2 fruit fly cellular contexts compared by ENCODE assay signal in the genomic region with DNA sequence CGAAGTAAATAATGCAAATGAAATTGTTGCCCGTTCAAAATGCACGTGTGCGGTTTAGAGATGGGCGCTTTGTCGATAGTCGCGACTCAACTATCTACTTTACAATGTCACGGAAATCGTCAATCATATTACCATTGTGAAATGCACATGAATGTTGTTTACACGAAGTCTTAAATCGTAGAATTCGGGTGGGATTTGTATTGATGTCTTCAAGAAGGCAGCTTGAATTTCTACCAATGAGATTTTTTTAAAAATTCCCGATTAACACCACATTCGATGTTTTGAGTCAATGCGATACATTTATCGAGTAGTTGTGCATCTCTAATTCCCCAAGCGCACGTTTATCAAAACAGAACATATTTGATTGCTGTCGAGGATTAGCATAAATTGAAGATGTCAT.
TF ChIP-seq lines count a peak whose summit lies in the region.

A gene (plus strand): TSS at position 308 of the 400 bp plus-strand sequence.

TF ChIP-seq in whole organism, adult, 20 proteins besides CTCF, POLR2A, EP300 and RAD21 (continued from another document):
- TF ChIP-seq toe (GFP tag; optimal IDR thresholded peaks at IDR 0.05; lab: Kevin White, UChicago), result peak; percentile 21
- no peak for TF ChIP-seq Clk (GFP tag; optimal IDR thresholded peaks at IDR 0.05; lab: Kevin White, UChicago)
- no peak for TF ChIP-seq cnc (optimal IDR thresholded peaks at IDR 0.05; lab: Kevin White, UChicago)
TF ChIP-seq in whole organism, adult: peak in this region for 9.

TF ChIP-seq in whole organism, embryonic, 481 proteins besides CTCF, POLR2A, EP300 and RAD21 (continued from another document and continues in another):
- TF ChIP-seq sisA (GFP tag; IDR thresholded peaks at IDR 0.05; lab: Robert Waterston, UW), result 0 out of 2 replicates have a peak, but pooled peaks have one; percentile 18
- TF ChIP-seq vvl (GFP tag; IDR thresholded peaks at IDR 0.05; lab: Robert Waterston, UW), result no peak
- TF ChIP-seq cato (GFP tag; optimal IDR thresholded peaks at IDR 0.05; lab: Kevin White, UChicago; ENCODE audit: borderline replicate concordance), result no peak
- TF ChIP-seq gro (GFP tag; optimal IDR thresholded peaks at IDR 0.05; lab: Kevin White, UChicago), result no peak
- no peak for TF ChIP-seq CG15479 (GFP tag; optimal IDR thresholded peaks at IDR 0.05; lab: Kevin White, UChicago)
- no peak for TF ChIP-seq CG10654 (GFP tag; optimal IDR thresholded peaks at IDR 0.05; lab: Kevin White, UChicago)
- TF ChIP-seq crc (GFP tag; optimal IDR thresholded peaks at IDR 0.05; lab: Kevin White, UChicago), result peak; percentile 15
- TF ChIP-seq CG16779 (GFP tag; IDR thresholded peaks at IDR 0.05; lab: Robert Waterston, UW), result no peak
- no peak for TF ChIP-seq kni (GFP tag; optimal IDR thresholded peaks at IDR 0.05; lab: Kevin White, UChicago)
- TF ChIP-seq ssp (GFP tag; IDR thresholded peaks at IDR 0.05; lab: Robert Waterston, UW), result no peak
- TF ChIP-seq Hmx (GFP tag; optimal IDR thresholded peaks at IDR 0.05; lab: Kevin White, UChicago), result no peak
- no peak for TF ChIP-seq ap (GFP tag; IDR thresholded peaks at IDR 0.05; lab: Robert Waterston, UW)
- TF ChIP-seq caup (GFP tag; optimal IDR thresholded peaks at IDR 0.05; lab: Kevin White, UChicago; ENCODE audit: severe bottlenecking), result no peak
- TF ChIP-seq CG10431 (GFP tag; optimal IDR thresholded peaks at IDR 0.05; lab: Kevin White, UChicago), result no peak
- TF ChIP-seq rib (GFP tag; IDR thresholded peaks at IDR 0.05; lab: Robert Waterston, UW), result 0 out of 2 replicates have a peak, but pooled peaks have one; percentile 40
- no peak for TF ChIP-seq CG31388 (GFP tag; optimal IDR thresholded peaks at IDR 0.05; lab: Kevin White, UChicago)
- no peak for TF ChIP-seq dati (GFP tag; IDR thresholded peaks at IDR 0.05; lab: Robert Waterston, UW)
- TF ChIP-seq ATbp (GFP tag; optimal IDR thresholded peaks at IDR 0.05; lab: Kevin White, UChicago), result no peak
- peak; percentile 86 for TF ChIP-seq CG16813 (GFP tag; IDR thresholded peaks at IDR 0.05; lab: Robert Waterston, UW; ENCODE audit: partially characterized antibody)
- no peak for TF ChIP-seq Hmr (GFP tag; optimal IDR thresholded peaks at IDR 0.05; lab: Kevin White, UChicago)
- no peak for TF ChIP-seq Ravus (GFP tag; IDR thresholded peaks at IDR 0.05; lab: Robert Waterston, UW)
- TF ChIP-seq twi (tag; optimal IDR thresholded peaks at IDR 0.05; lab: Kevin White, UChicago), result peak; percentile 2
- no peak for TF ChIP-seq repo (GFP tag; optimal IDR thresholded peaks at IDR 0.05; lab: Kevin White, UChicago)
- peak; percentile 37 for TF ChIP-seq CG13894 (tag; optimal IDR thresholded peaks at IDR 0.05; lab: Kevin White, UChicago)
- no peak for TF ChIP-seq CG12219 (GFP tag; optimal IDR thresholded peaks at IDR 0.05; lab: Kevin White, UChicago)
- peak; percentile 46 for TF ChIP-seq CG15514 (GFP tag; optimal IDR thresholded peaks at IDR 0.05; lab: Kevin White, UChicago)
- TF ChIP-seq tna (GFP tag; IDR thresholded peaks at IDR 0.05; lab: Robert Waterston, UW; ENCODE audit: partially characterized antibody), result peak; percentile 67
- no peak for TF ChIP-seq ftz-f1 (GFP tag; optimal IDR thresholded peaks at IDR 0.05; lab: Kevin White, UChicago)
- TF ChIP-seq Ssrp (tag; optimal IDR thresholded peaks at IDR 0.05; lab: Kevin White, UChicago), result no peak
- no peak for TF ChIP-seq bowl (GFP tag; IDR thresholded peaks at IDR 0.05; lab: Robert Waterston, UW)
- TF ChIP-seq CG15696 (tag; optimal IDR thresholded peaks at IDR 0.05; lab: Kevin White, UChicago), result peak; percentile 3
- TF ChIP-seq fd3F (GFP tag; optimal IDR thresholded peaks at IDR 0.05; lab: Kevin White, UChicago), result no peak
- peak; percentile 85 for TF ChIP-seq Sin3A (optimal IDR thresholded peaks at IDR 0.05; lab: Kevin White, UChicago)
- TF ChIP-seq hbn (GFP tag; IDR thresholded peaks at IDR 0.05; lab: Robert Waterston, UW; ENCODE audit: partially characterized antibody), result peak; percentile 92
- TF ChIP-seq toy (GFP tag; IDR thresholded peaks at IDR 0.05; lab: Robert Waterston, UW), result no peak
- no peak for TF ChIP-seq CG15073 (GFP tag; optimal IDR thresholded peaks at IDR 0.05; lab: Kevin White, UChicago)
- TF ChIP-seq B-H2 (GFP tag; optimal IDR thresholded peaks at IDR 0.05; lab: Kevin White, UChicago), result no peak
- TF ChIP-seq CG8281 (tag; optimal IDR thresholded peaks at IDR 0.05; lab: Kevin White, UChicago), result no peak
- no peak for TF ChIP-seq jing (GFP tag; optimal IDR thresholded peaks at IDR 0.05; lab: Kevin White, UChicago)
- TF ChIP-seq HmgD (GFP tag; optimal IDR thresholded peaks at IDR 0.05; lab: Kevin White, UChicago), result peak; percentile 46
- TF ChIP-seq CkIIα-i1 (GFP tag; IDR thresholded peaks at IDR 0.05; lab: Robert Waterston, UW), result no peak
- no peak for TF ChIP-seq Fer3 (tag; optimal IDR thresholded peaks at IDR 0.05; lab: Kevin White, UChicago)
- TF ChIP-seq CG34224 (GFP tag; IDR thresholded peaks at IDR 0.05; lab: Robert Waterston, UW; ENCODE audit: partially characterized antibody), result peak; percentile 95
- TF ChIP-seq Max (GFP tag; optimal IDR thresholded peaks at IDR 0.05; lab: Kevin White, UChicago), result peak; percentile 71
- TF ChIP-seq CG6272 (GFP tag; IDR thresholded peaks at IDR 0.05; lab: Robert Waterston, UW), result no peak
- no peak for TF ChIP-seq CG3726 (GFP tag; IDR thresholded peaks at IDR 0.05; lab: Robert Waterston, UW)
- no peak for TF ChIP-seq CG8359 (GFP tag; optimal IDR thresholded peaks at IDR 0.05; lab: Kevin White, UChicago; ENCODE audit: borderline replicate concordance)
- TF ChIP-seq Fer1 (GFP tag; optimal IDR thresholded peaks at IDR 0.05; lab: Kevin White, UChicago), result no peak
- TF ChIP-seq CG4730 (GFP tag; IDR thresholded peaks at IDR 0.05; lab: Robert Waterston, UW), result no peak
- TF ChIP-seq CG1529 (GFP tag; optimal IDR thresholded peaks at IDR 0.05; lab: Kevin White, UChicago), result no peak
- 0 out of 3 replicates have a peak, but pooled peaks have one; percentile 40 for TF ChIP-seq Dbx (GFP tag; IDR thresholded peaks at IDR 0.05; lab: Robert Waterston, UW)
- no peak for TF ChIP-seq Dek (tag; optimal IDR thresholded peaks at IDR 0.05; lab: Kevin White, UChicago)
- TF ChIP-seq tap (tag; optimal IDR thresholded peaks at IDR 0.05; lab: Kevin White, UChicago), result no peak
- TF ChIP-seq Trl (optimal IDR thresholded peaks at IDR 0.05; lab: Kevin White, UChicago), result no peak
- TF ChIP-seq Trl (GFP tag; optimal IDR thresholded peaks at IDR 0.05; lab: Kevin White, UChicago), result peak; percentile 50
- TF ChIP-seq Tbp (GFP tag; optimal IDR thresholded peaks at IDR 0.05; lab: Kevin White, UChicago), result no peak
- TF ChIP-seq croc (GFP tag; conservative IDR thresholded peaks at IDR 0.05; lab: Robert Waterston, UW), result no peak
- TF ChIP-seq bigmax (GFP tag; optimal IDR thresholded peaks at IDR 0.05; lab: Kevin White, UChicago), result no peak
- no peak for TF ChIP-seq CG33557 (GFP tag; optimal IDR thresholded peaks at IDR 0.05; lab: Kevin White, UChicago)
- TF ChIP-seq CG4360 (GFP tag; IDR thresholded peaks at IDR 0.05; lab: Robert Waterston, UW), result no peak
- no peak for TF ChIP-seq CG6175 (GFP tag; IDR thresholded peaks at IDR 0.05; lab: Robert Waterston, UW)
- TF ChIP-seq so (GFP tag; IDR thresholded peaks at IDR 0.05; lab: Robert Waterston, UW), result no peak
- TF ChIP-seq eyg (GFP tag; optimal IDR thresholded peaks at IDR 0.05; lab: Kevin White, UChicago), result no peak
- peak; percentile 38 for TF ChIP-seq Myb (GFP tag; optimal IDR thresholded peaks at IDR 0.05; lab: Kevin White, UChicago)
- no peak for TF ChIP-seq CG8765 (GFP tag; IDR thresholded peaks at IDR 0.05; lab: Robert Waterston, UW)
- no peak for TF ChIP-seq TFAM (GFP tag; optimal IDR thresholded peaks at IDR 0.05; lab: Kevin White, UChicago)
- TF ChIP-seq Atf-2 (GFP tag; optimal IDR thresholded peaks at IDR 0.05; lab: Kevin White, UChicago), result no peak
- TF ChIP-seq MTF-1 (GFP tag; optimal IDR thresholded peaks at IDR 0.05; lab: Kevin White, UChicago; ENCODE audit: borderline replicate concordance), result no peak
- TF ChIP-seq al (GFP tag; IDR thresholded peaks at IDR 0.05; lab: Robert Waterston, UW), result no peak
- peak; percentile 50 for TF ChIP-seq CG34376 (GFP tag; optimal IDR thresholded peaks at IDR 0.05; lab: Kevin White, UChicago)
- TF ChIP-seq br (optimal IDR thresholded peaks at IDR 0.05; lab: Kevin White, UChicago), result no peak
- TF ChIP-seq CG18476 (GFP tag; optimal IDR thresholded peaks at IDR 0.05; lab: Kevin White, UChicago), result no peak
- TF ChIP-seq bcd (GFP tag; optimal IDR thresholded peaks at IDR 0.05; lab: Kevin White, UChicago), result no peak
- TF ChIP-seq Hr51 (GFP tag; optimal IDR thresholded peaks at IDR 0.05; lab: Kevin White, UChicago), result peak in 1 of 2 experiments; percentile 4
- TF ChIP-seq CG14710 (tag; optimal IDR thresholded peaks at IDR 0.05; lab: Kevin White, UChicago), result peak; percentile 43
- no peak for TF ChIP-seq CG14667 (GFP tag; IDR thresholded peaks at IDR 0.05; lab: Robert Waterston, UW)
- TF ChIP-seq Chrac-16 (GFP tag; optimal IDR thresholded peaks at IDR 0.05; lab: Kevin White, UChicago), result no peak
- no peak for TF ChIP-seq CG6654 (GFP tag; optimal IDR thresholded peaks at IDR 0.05; lab: Kevin White, UChicago)
- no peak for TF ChIP-seq slp2 (GFP tag; optimal IDR thresholded peaks at IDR 0.05; lab: Kevin White, UChicago)
- TF ChIP-seq chinmo (GFP tag; IDR thresholded peaks at IDR 0.05; lab: Robert Waterston, UW; ENCODE audit: partially characterized antibody), result peak; percentile 84
- 0 out of 2 replicates have a peak, but pooled peaks have one; percentile 11 for TF ChIP-seq seq (GFP tag; IDR thresholded peaks at IDR 0.05; lab: Robert Waterston, UW)
- TF ChIP-seq Kr (GFP tag; optimal IDR thresholded peaks at IDR 0.05; lab: Kevin White, UChicago), result no peak
- no peak for TF ChIP-seq CG12155 (GFP tag; optimal IDR thresholded peaks at IDR 0.05; lab: Kevin White, UChicago)
- peak; percentile 63 for TF ChIP-seq mam (GFP tag; optimal IDR thresholded peaks at IDR 0.05; lab: Kevin White, UChicago)
- TF ChIP-seq CG17328 (GFP tag; IDR thresholded peaks at IDR 0.05; lab: Robert Waterston, UW), result no peak
- TF ChIP-seq insv (GFP tag; optimal IDR thresholded peaks at IDR 0.05; lab: Kevin White, UChicago), result peak in 1 of 2 experiments; percentile 48
- no peak for TF ChIP-seq NfI (GFP tag; optimal IDR thresholded peaks at IDR 0.05; lab: Kevin White, UChicago)
- TF ChIP-seq dysf (GFP tag; IDR thresholded peaks at IDR 0.05; lab: Robert Waterston, UW), result 0 out of 3 replicates have a peak, but pooled peaks have one; percentile 30
- TF ChIP-seq CG11560 (tag; IDR thresholded peaks at IDR 0.05; lab: Robert Waterston, UW), result peak; percentile 75; the same call in 2 of the 3 replicates
- TF ChIP-seq CG4617 (GFP tag; optimal IDR thresholded peaks at IDR 0.05; lab: Kevin White, UChicago; ENCODE audit: borderline replicate concordance), result no peak
- peak; percentile 49 for TF ChIP-seq CG2678 (tag; optimal IDR thresholded peaks at IDR 0.05; lab: Kevin White, UChicago)
- TF ChIP-seq lola (GFP tag; optimal IDR thresholded peaks at IDR 0.05; lab: Kevin White, UChicago), result peak in 1 of 3 experiments; percentile 20
- TF ChIP-seq CG8290 (GFP tag; optimal IDR thresholded peaks at IDR 0.05; lab: Kevin White, UChicago), result no peak
- no peak for TF ChIP-seq CG8290 (tag; optimal IDR thresholded peaks at IDR 0.05; lab: Kevin White, UChicago)
- peak; percentile 83 for TF ChIP-seq bbx (GFP tag; IDR thresholded peaks at IDR 0.05; lab: Robert Waterston, UW; ENCODE audit: partially characterized antibody)
- TF ChIP-seq Neu2 (GFP tag; optimal IDR thresholded peaks at IDR 0.05; lab: Kevin White, UChicago; ENCODE audit: borderline replicate concordance), result no peak
- no peak for TF ChIP-seq onecut (GFP tag; IDR thresholded peaks at IDR 0.05; lab: Robert Waterston, UW)
- TF ChIP-seq otp (GFP tag; IDR thresholded peaks at IDR 0.05; lab: Robert Waterston, UW), result no peak
- TF ChIP-seq Sox102F (GFP tag; optimal IDR thresholded peaks at IDR 0.05; lab: Kevin White, UChicago), result no peak
- no peak for TF ChIP-seq CG7928 (GFP tag; optimal IDR thresholded peaks at IDR 0.05; lab: Kevin White, UChicago)
- no peak for TF ChIP-seq run (tag; optimal IDR thresholded peaks at IDR 0.05; lab: Kevin White, UChicago)
- TF ChIP-seq D19A (tag; optimal IDR thresholded peaks at IDR 0.05; lab: Kevin White, UChicago), result no peak
- TF ChIP-seq CG9437 (GFP tag; optimal IDR thresholded peaks at IDR 0.05; lab: Kevin White, UChicago), result no peak
- TF ChIP-seq CG17186 (GFP tag; optimal IDR thresholded peaks at IDR 0.05; lab: Kevin White, UChicago), result peak; percentile 33
- TF ChIP-seq CG5953 (GFP tag; IDR thresholded peaks at IDR 0.05; lab: Robert Waterston, UW), result no peak
- TF ChIP-seq emc (GFP tag; optimal IDR thresholded peaks at IDR 0.05; lab: Kevin White, UChicago), result no peak
- TF ChIP-seq dm (GFP tag; optimal IDR thresholded peaks at IDR 0.05; lab: Kevin White, UChicago), result peak; percentile 92
- no peak for TF ChIP-seq Lim3 (GFP tag; IDR thresholded peaks at IDR 0.05; lab: Robert Waterston, UW)
- no peak for TF ChIP-seq Dfd (GFP tag; optimal IDR thresholded peaks at IDR 0.05; lab: Kevin White, UChicago)
- no peak for TF ChIP-seq sd (tag; optimal IDR thresholded peaks at IDR 0.05; lab: Kevin White, UChicago)
- TF ChIP-seq vnd (GFP tag; IDR thresholded peaks at IDR 0.05; lab: Robert Waterston, UW; ENCODE audit: partially characterized antibody), result peak; percentile 81
- TF ChIP-seq CG10209 (GFP tag; optimal IDR thresholded peaks at IDR 0.05; lab: Kevin White, UChicago), result no peak
- peak; percentile 92 for TF ChIP-seq sna (GFP tag; IDR thresholded peaks at IDR 0.05; lab: Robert Waterston, UW; ENCODE audit: partially characterized antibody)
- peak; percentile 28 for TF ChIP-seq gem (tag; optimal IDR thresholded peaks at IDR 0.05; lab: Kevin White, UChicago)
- TF ChIP-seq az2 (GFP tag; optimal IDR thresholded peaks at IDR 0.05; lab: Kevin White, UChicago), result no peak
- no peak for TF ChIP-seq CG8388 (GFP tag; optimal IDR thresholded peaks at IDR 0.05; lab: Kevin White, UChicago)
- TF ChIP-seq CG14441 (GFP tag; IDR thresholded peaks at IDR 0.05; lab: Robert Waterston, UW), result no peak
- peak; percentile 10 for TF ChIP-seq zfh2 (GFP tag; optimal IDR thresholded peaks at IDR 0.05; lab: Kevin White, UChicago)
- peak; percentile 10 for TF ChIP-seq pb (GFP tag; optimal IDR thresholded peaks at IDR 0.05; lab: Kevin White, UChicago)
- peak; percentile 61 for TF ChIP-seq Dp (GFP tag; optimal IDR thresholded peaks at IDR 0.05; lab: Kevin White, UChicago)
- TF ChIP-seq CG17359 (tag; optimal IDR thresholded peaks at IDR 0.05; lab: Kevin White, UChicago), result no peak
- no peak for TF ChIP-seq Vsx1 (GFP tag; optimal IDR thresholded peaks at IDR 0.05; lab: Kevin White, UChicago)
- TF ChIP-seq Abd-B (GFP tag; optimal IDR thresholded peaks at IDR 0.05; lab: Kevin White, UChicago), result no peak
- TF ChIP-seq CG9727 (GFP tag; optimal IDR thresholded peaks at IDR 0.05; lab: Kevin White, UChicago), result no peak
- TF ChIP-seq Jarid2 (GFP tag; optimal IDR thresholded peaks at IDR 0.05; lab: Kevin White, UChicago), result no peak
